Worm (Caenorhabditis elegans) whole organism, mixed stage, embryonic: ENCODE data around the gene srx-97.

Source experiments
- M03D4.4 ChIP-seq: sonication (generic microtip); optimal IDR thresholded peaks from 2 replicates; lab custom pipeline; 2017; ENCODE audit warnings: mild to moderate bottlenecking, missing genetic modification characterization, missing compliant biosample characterization
- bed-3 ChIP-seq: fragments of 200-800 bp; sonication (Bioruptor generic); optimal IDR thresholded peaks from 3 replicates; lab custom pipeline; 2018; ENCODE audit warnings: mild to moderate bottlenecking, missing genetic modification characterization, moderate library complexity, missing compliant biosample characterization
- ceh-39 ChIP-seq: fragments of 150-350 bp; optimal IDR thresholded peaks from 2 replicates; lab custom pipeline; 2014; ENCODE audit warnings: missing biosample characterization, missing genetic modification characterization
- ceh-83 ChIP-seq: fragments of 200-800 bp; sonication (Bioruptor generic); optimal IDR thresholded peaks from 2 replicates; lab custom pipeline; 2018; ENCODE audit warnings: mild to moderate bottlenecking, missing genetic modification characterization, missing compliant biosample characterization
- ces-1 ChIP-seq: fragments of 150-350 bp; optimal IDR thresholded peaks from 2 replicates; lab custom pipeline; 2014; ENCODE audit warnings: missing biosample characterization, missing genetic modification reagents, missing genetic modification characterization
- cnd-1 ChIP-seq: fragments of 200-800 bp; sonication (Bioruptor generic); optimal IDR thresholded peaks from 2 replicates; lab custom pipeline; 2018; ENCODE audit warnings: mild to moderate bottlenecking, missing genetic modification characterization, missing compliant biosample characterization
- drap-1 ChIP-seq: fragments of 200-800 bp; sonication (Bioruptor generic); optimal IDR thresholded peaks from 3 replicates; lab custom pipeline; 2018; ENCODE audit warnings: mild to moderate bottlenecking, missing genetic modification characterization, missing compliant biosample characterization
- flh-1 ChIP-seq: fragments of 200-800 bp; sonication (Bioruptor generic); optimal IDR thresholded peaks from 2 replicates; lab custom pipeline; 2018; ENCODE audit warnings: mild to moderate bottlenecking, missing genetic modification characterization, moderate library complexity, missing compliant biosample characterization
- hlh-1 ChIP-seq: fragments of 150-350 bp; optimal IDR thresholded peaks from 2 replicates; lab custom pipeline; 2014; ENCODE audit warnings: missing biosample characterization, missing genetic modification reagents, missing genetic modification characterization
- lin-13 ChIP-seq: fragments of 150-350 bp; optimal IDR thresholded peaks from 2 replicates; lab custom pipeline; 2014; ENCODE audit warnings: missing biosample characterization, missing genetic modification characterization
- lin-32 ChIP-seq: fragments of 200-800 bp; sonication (Bioruptor generic); optimal IDR thresholded peaks from 2 replicates; lab custom pipeline; 2018; ENCODE audit warnings: mild to moderate bottlenecking, missing genetic modification characterization, missing compliant biosample characterization
- mep-1 ChIP-seq: fragments of 150-350 bp; optimal IDR thresholded peaks from 2 replicates; lab custom pipeline; 2017; ENCODE audit warnings: missing biosample characterization, missing genetic modification reagents, missing genetic modification characterization, inconsistent platforms
- mls-2 ChIP-seq: sonication (generic microtip); optimal IDR thresholded peaks from 2 replicates; lab custom pipeline; 2016; ENCODE audit warnings: mild to moderate bottlenecking, missing genetic modification characterization, moderate library complexity, missing compliant biosample characterization
- nhr-12 ChIP-seq: fragments of 150-350 bp; optimal IDR thresholded peaks from 2 replicates; lab custom pipeline; 2014; ENCODE audit warnings: missing biosample characterization, missing genetic modification characterization
- nhr-2 ChIP-seq: fragments of 150-350 bp; optimal IDR thresholded peaks from 2 replicates; lab custom pipeline; 2014; ENCODE audit warnings: missing biosample characterization, missing genetic modification characterization
- nhr-237 ChIP-seq: fragments of 150-350 bp; optimal IDR thresholded peaks from 2 replicates; lab custom pipeline; 2014; ENCODE audit warnings: missing biosample characterization, missing genetic modification characterization
- nhr-28 ChIP-seq: fragments of 150-350 bp; optimal IDR thresholded peaks from 2 replicates; lab custom pipeline; 2014; ENCODE audit warnings: missing biosample characterization, missing genetic modification characterization
- pha-4 ChIP-seq: fragments of 150-350 bp; optimal IDR thresholded peaks from 2 replicates; lab custom pipeline; 2018; ENCODE audit warnings: missing biosample characterization, missing genetic modification reagents, missing genetic modification characterization
- sem-2 ChIP-seq: fragments of 200-800 bp; sonication (Bioruptor generic); optimal IDR thresholded peaks from 2 replicates; lab custom pipeline; 2018; ENCODE audit warnings: mild to moderate bottlenecking, missing genetic modification characterization, missing compliant biosample characterization
- snpc-4 ChIP-seq: fragments of 150-350 bp; optimal IDR thresholded peaks from 2 replicates; lab custom pipeline; 2014; ENCODE audit warnings: missing biosample characterization, missing genetic modification characterization
- sptf-1 ChIP-seq: sonication (generic microtip); optimal IDR thresholded peaks from 2 replicates; lab custom pipeline; 2017; ENCODE audit warnings: mild to moderate bottlenecking, missing genetic modification characterization, moderate library complexity, missing compliant biosample characterization
- tbx-8 ChIP-seq: fragments of 200-800 bp; sonication (Bioruptor generic); optimal IDR thresholded peaks from 2 replicates; lab custom pipeline; 2018; ENCODE audit warnings: mild to moderate bottlenecking, missing genetic modification characterization, moderate library complexity, missing compliant biosample characterization
- unc-120 ChIP-seq: sonication (generic microtip); optimal IDR thresholded peaks from 2 replicates; lab custom pipeline; 2017; ENCODE audit warnings: missing genetic modification characterization, missing compliant biosample characterization; ENCODE audit not compliant: poor library complexity, severe bottlenecking
- unc-39 ChIP-seq: fragments of 150-350 bp; optimal IDR thresholded peaks from 2 replicates; lab custom pipeline; 2014; ENCODE audit warnings: missing biosample characterization, missing genetic modification characterization
- unc-62 ChIP-seq: fragments of 150-350 bp; optimal IDR thresholded peaks from 2 replicates; lab custom pipeline; 2014; ENCODE audit warnings: missing biosample characterization, missing genetic modification reagents, missing genetic modification characterization
- zip-8 ChIP-seq: fragments of 150-350 bp; optimal IDR thresholded peaks from 2 replicates; lab custom pipeline; 2014; ENCODE audit warnings: missing biosample characterization, missing genetic modification characterization
- ztf-11 ChIP-seq: fragments of 150-350 bp; optimal IDR thresholded peaks from 2 replicates; lab custom pipeline; 2014; ENCODE audit warnings: missing biosample characterization, missing genetic modification characterization

Gene srx-97

DNA sequence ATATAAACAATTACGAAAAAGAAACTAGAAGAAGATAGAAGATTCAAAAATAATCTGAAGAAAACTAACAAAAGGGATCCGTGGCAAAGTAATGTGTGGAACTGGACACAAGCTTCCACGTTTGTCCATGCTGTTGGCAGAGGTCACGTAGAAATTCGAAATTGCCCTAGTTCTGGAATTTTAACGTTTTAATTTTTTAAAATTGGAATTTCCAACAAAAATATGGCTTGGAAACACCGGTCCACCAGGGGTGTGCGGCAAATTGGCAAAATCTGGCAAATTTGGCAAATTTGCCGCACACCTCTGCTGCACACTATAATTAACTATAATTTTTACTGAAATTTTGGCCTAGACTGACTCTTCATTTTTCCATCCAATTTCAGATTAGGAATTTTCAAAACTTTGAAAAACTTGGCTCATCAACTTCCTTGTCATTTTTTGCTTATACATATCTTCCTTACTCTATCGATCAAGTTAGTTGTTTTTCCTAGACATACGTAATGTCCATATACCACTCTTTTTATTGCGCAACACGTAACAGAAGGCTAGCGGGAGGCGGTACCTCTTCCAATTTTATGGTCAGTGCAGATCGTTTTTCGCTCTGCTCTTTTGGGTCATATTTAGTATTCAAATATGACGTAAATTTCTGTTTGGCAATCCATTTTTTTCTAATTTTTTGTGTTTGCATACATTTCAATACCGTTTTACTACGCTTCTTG lies 12.3 kb upstream of the srx-97 start, which contains the start of gene F19B10.10:
Gene F19B10.10 (minus strand): TSS at position 51 of the 719 bp plus-strand sequence.
- TF ChIP-seq unc-39 (no peak), mep-1 (tag; lab: Kevin White, UChicago) (no peak), zip-8 (tag; lab: Kevin White, UChicago) (peak; percentile 92), nhr-237 (no peak), pha-4 (tag; lab: Kevin White, UChicago) (no peak), bed-3 (GFP tag; lab: Kevin White, UChicago) (no peak), ces-1 (GFP tag; lab: Kevin White, UChicago) (no peak)

DNA sequence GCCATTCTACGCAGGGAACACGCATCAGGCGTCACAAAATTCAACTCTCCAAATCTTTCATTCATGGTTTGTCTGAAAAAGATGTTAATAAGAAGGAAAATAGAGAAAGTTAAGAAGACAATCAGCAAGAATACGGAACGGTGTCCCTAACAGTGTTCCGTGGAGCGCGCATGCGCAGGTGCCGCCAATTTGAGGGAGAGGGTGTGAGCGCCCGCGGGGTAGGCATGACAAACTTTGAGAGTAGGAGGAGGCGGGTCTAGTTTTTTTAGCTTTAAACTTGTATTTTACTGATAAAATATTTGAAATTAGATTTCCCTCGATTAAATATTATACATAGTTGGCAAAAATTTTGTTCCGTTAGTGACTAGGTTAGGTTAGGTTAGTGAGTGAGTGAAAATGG lies 11.2 kb upstream of the srx-97 start:
- no peak for TF ChIP-seq unc-120 (tag; lab: Kevin White, UChicago)
- TF ChIP-seq cnd-1 (tag; lab: Kevin White, UChicago), result no peak
- no peak for TF ChIP-seq nhr-2 (tag; lab: Kevin White, UChicago)
- no peak for TF ChIP-seq nhr-28 (tag; lab: Kevin White, UChicago)
- TF ChIP-seq ceh-39 (tag; lab: Kevin White, UChicago), result no peak
- TF ChIP-seq, all 35 proteins: peak for 0

DNA sequence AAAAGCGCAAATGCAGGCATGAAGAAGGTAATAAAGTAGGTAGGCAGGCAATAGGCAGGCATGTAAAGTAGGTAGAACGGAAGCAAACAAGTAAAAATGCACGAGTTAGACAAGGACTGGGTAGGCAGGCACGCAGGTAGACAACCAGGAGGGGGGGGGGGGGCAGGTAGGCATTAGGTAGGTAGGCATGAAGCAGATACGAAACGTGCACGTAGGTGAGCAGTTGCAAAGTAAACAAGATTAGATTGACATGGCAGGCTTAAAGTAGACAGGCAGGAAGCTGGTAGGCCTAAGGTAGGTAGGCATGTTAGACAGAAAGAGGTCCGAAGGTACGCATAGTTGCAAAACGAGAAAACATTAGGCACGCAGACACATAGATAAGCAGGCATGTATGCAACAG lies 9.8 kb upstream of the srx-97 start:
- no peak for TF ChIP-seq ceh-83 (GFP tag; lab: Kevin White, UChicago)
- no peak for TF ChIP-seq M03D4.4 (tag; lab: Kevin White, UChicago)
- no peak for TF ChIP-seq mep-1 (tag; lab: Kevin White, UChicago)
- no peak for TF ChIP-seq tbx-8
- no peak for TF ChIP-seq nhr-12 (tag; lab: Kevin White, UChicago)
- TF ChIP-seq nhr-2 (tag; lab: Kevin White, UChicago), result no peak
- no peak for TF ChIP-seq lin-13 (tag; lab: Kevin White, UChicago)
- no peak for TF ChIP-seq mls-2 (tag; lab: Kevin White, UChicago)
- TF ChIP-seq sptf-1 (tag; lab: Kevin White, UChicago), result no peak

DNA sequence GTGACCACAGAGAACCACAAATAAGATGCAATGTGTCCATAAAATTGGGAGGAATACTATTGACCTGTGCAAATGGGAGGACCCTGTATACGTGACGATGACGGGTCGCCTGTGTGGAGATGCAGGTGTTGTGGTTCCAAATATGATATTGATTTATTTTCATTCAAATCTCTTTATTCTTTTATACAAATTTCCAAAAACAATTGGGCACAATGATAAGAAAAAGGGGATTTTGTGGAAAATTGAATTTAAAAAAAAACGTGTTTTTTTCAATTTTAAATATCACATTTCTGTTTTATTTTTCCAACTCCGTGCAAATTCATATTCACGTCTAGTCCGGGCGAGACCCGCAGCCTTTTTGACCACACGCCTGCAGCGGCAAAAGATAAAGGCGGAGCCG lies 6.0 kb upstream of the srx-97 start, which contains the start of gene F19B10.2:
Gene F19B10.2 (plus strand): TSS at position 301 of the 400 bp plus-strand sequence.
- no peak for TF ChIP-seq sem-2 (GFP tag; lab: Kevin White, UChicago)
- no peak for TF ChIP-seq lin-13 (tag; lab: Kevin White, UChicago)
- no peak for TF ChIP-seq ztf-11 (tag; lab: Kevin White, UChicago)
- no peak for TF ChIP-seq hlh-1 (tag; lab: Kevin White, UChicago)
- no peak for TF ChIP-seq drap-1 (GFP tag; lab: Kevin White, UChicago)
- TF ChIP-seq lin-32, result no peak
- no peak for TF ChIP-seq ceh-39 (tag; lab: Kevin White, UChicago)
- no peak for TF ChIP-seq snpc-4 (tag; lab: Kevin White, UChicago)
- TF ChIP-seq ces-1 (GFP tag; lab: Kevin White, UChicago), result no peak
- no peak for TF ChIP-seq pha-4 (tag; lab: Kevin White, UChicago)
- no peak for TF ChIP-seq cnd-1 (tag; lab: Kevin White, UChicago)
- no peak for TF ChIP-seq sptf-1 (tag; lab: Kevin White, UChicago)
- TF ChIP-seq unc-39, result no peak

DNA sequence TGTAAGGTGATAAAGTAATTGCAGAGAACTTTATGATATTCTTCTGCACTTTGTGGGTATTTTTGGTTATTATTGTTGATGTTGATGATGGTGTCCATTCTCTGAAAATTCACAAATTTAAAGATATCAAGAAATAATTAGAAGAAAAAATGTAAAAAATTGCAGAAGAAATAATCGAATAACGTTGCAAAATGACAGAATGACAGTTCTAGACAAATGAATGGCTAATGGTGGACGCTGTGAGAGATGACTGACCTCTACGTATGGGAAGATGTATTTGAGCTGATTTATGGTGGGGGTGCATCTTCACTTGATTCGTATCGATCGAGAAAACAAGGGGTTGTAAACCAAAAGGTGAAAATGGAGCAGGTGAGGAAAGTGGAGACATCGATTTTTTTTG lies 4.3 kb upstream of the srx-97 start, which contains the start of gene sea-1:
Gene sea-1 (minus strand): TSS at position 101 of the 400 bp plus-strand sequence.
- TF ChIP-seq unc-39 (no peak), unc-62 (GFP tag; lab: Kevin White, UChicago) (no peak), ceh-39 (tag; lab: Kevin White, UChicago) (no peak), snpc-4 (tag; lab: Kevin White, UChicago) (no peak), lin-13 (tag; lab: Kevin White, UChicago) (no peak), ces-1 (GFP tag; lab: Kevin White, UChicago) (no peak), cnd-1 (tag; lab: Kevin White, UChicago) (no peak), flh-1 (GFP tag; lab: Kevin White, UChicago) (no peak), lin-32 (no peak), hlh-1 (tag; lab: Kevin White, UChicago) (no peak), unc-120 (tag; lab: Kevin White, UChicago) (no peak), M03D4.4 (tag; lab: Kevin White, UChicago) (no peak), sem-2 (GFP tag; lab: Kevin White, UChicago) (no peak), nhr-237 (no peak), ztf-11 (tag; lab: Kevin White, UChicago) (no peak), tbx-8 (no peak), ceh-83 (GFP tag; lab: Kevin White, UChicago) (no peak), pha-4 (tag; lab: Kevin White, UChicago) (no peak), drap-1 (GFP tag; lab: Kevin White, UChicago) (no peak)
